Fruit fly (Drosophila melanogaster) whole organism, wandering third instar larva: ENCODE results near the gene CG4115.

Source experiments
- CG9705 ChIP-seq: fragments of 200-800 bp; sonication (Bioruptor generic); optimal IDR thresholded peaks from 2 replicates; lab custom pipeline; 2018; ENCODE audit warnings: missing biosample characterization, mild to moderate bottlenecking, missing genetic modification characterization
- CrebA ChIP-seq: fragments of 200-800 bp; sonication (Bioruptor generic); optimal IDR thresholded peaks from 2 replicates; lab custom pipeline; 2016; ENCODE audit warnings: missing biosample characterization, mild to moderate bottlenecking, missing genetic modification characterization, borderline replicate concordance
- Dif ChIP-seq: fragments of 200-275, 200-300 bp; sonication (Bioruptor generic); optimal IDR thresholded peaks from 2 replicates; lab custom pipeline; 2018; ENCODE audit warnings: missing biosample characterization, missing genetic modification characterization; ENCODE audit not compliant: partially characterized antibody
- GATAd ChIP-seq: sonication (Bioruptor generic); optimal IDR thresholded peaks from 2 replicates; lab custom pipeline; 2016; ENCODE audit warnings: missing biosample characterization, missing genetic modification characterization
- Hnf4 ChIP-seq: fragments of 200-800 bp; sonication (Bioruptor generic); optimal IDR thresholded peaks from 2 replicates; lab custom pipeline; 2016; ENCODE audit warnings: missing biosample characterization, mild to moderate bottlenecking, missing genetic modification characterization
- Hr83 ChIP-seq: fragments of 200-300 bp; sonication (Bioruptor generic); optimal IDR thresholded peaks from 2 replicates; lab custom pipeline; 2016; ENCODE audit warnings: missing biosample characterization, mild to moderate bottlenecking, missing genetic modification characterization, moderate library complexity; ENCODE audit not compliant: poor library complexity, severe bottlenecking
- Jra ChIP-seq: sonication (Bioruptor generic); optimal IDR thresholded peaks from 2 replicates; lab custom pipeline; 2016; ENCODE audit warnings: missing biosample characterization, missing genetic modification characterization
- Mio ChIP-seq: sonication (Bioruptor generic); optimal IDR thresholded peaks from 2 replicates; lab custom pipeline; 2016; ENCODE audit warnings: missing biosample characterization, missing genetic modification characterization
- N ChIP-seq: fragments of >200 bp; optimal IDR thresholded peaks from 2 replicates; lab custom pipeline; 2018; ENCODE audit warnings: missing biosample characterization, missing external identifiers, missing genetic modification characterization
- Rel ChIP-seq, 2 experiments: fragments of 200-800 bp; sonication (Bioruptor generic) in 1 of 2; optimal IDR thresholded peaks; 2 replicates in 1 of 2; 3 replicates in 1 of 2; lab custom pipeline; 2016 to 2019; ENCODE audit warnings: mild to moderate bottlenecking in 2 of 2, missing biosample characterization in 2 of 2, missing genetic modification characterization in 2 of 2, moderate library complexity in 1 of 2
- Sp1 ChIP-seq: fragments of 200-800 bp; sonication (Bioruptor generic); optimal IDR thresholded peaks from 3 replicates; lab custom pipeline; 2019; ENCODE audit warnings: missing biosample characterization, mild to moderate bottlenecking, missing genetic modification characterization, moderate library complexity
- Vsx2 ChIP-seq: fragments of 200-300, 225-300 bp; sonication (Bioruptor generic); optimal IDR thresholded peaks from 2 replicates; lab custom pipeline; 2018; ENCODE audit warnings: missing biosample characterization, missing genetic modification characterization; ENCODE audit not compliant: partially characterized antibody
- br ChIP-seq: fragments of 200-800 bp; sonication (Bioruptor generic); optimal IDR thresholded peaks from 2 replicates; lab custom pipeline; 2016; ENCODE audit warnings: missing biosample characterization, missing genetic modification characterization
- brk ChIP-seq: fragments of 200-800 bp; sonication (Bioruptor generic); optimal IDR thresholded peaks from 2 replicates; lab custom pipeline; 2016; ENCODE audit warnings: missing biosample characterization, mild to moderate bottlenecking, missing genetic modification characterization
- dl ChIP-seq, 2 experiments: fragments of 175-275, 200-275 bp in 1 of 2; fragments of 200-275 bp in 1 of 2; sonication (Bioruptor generic); optimal IDR thresholded peaks; lab custom pipeline; 2018; ENCODE audit warnings: mild to moderate bottlenecking in 2 of 2, missing biosample characterization in 2 of 2, missing genetic modification characterization in 2 of 2, moderate library complexity in 2 of 2; ENCODE audit not compliant: partially characterized antibody in 2 of 2, insufficient read depth in 1 of 2
- dmrt93B ChIP-seq: fragments of 200-800 bp; sonication (Bioruptor generic); optimal IDR thresholded peaks from 2 replicates; lab custom pipeline; 2018; ENCODE audit warnings: missing biosample characterization, mild to moderate bottlenecking, missing genetic modification characterization
- foxo ChIP-seq, 2 experiments: fragments of 200-800 bp; sonication (Bioruptor generic); optimal IDR thresholded peaks; 2 replicates in 1 of 2; 3 replicates in 1 of 2; lab custom pipeline; 2016 to 2017; ENCODE audit warnings: missing biosample characterization in 2 of 2, missing genetic modification characterization in 2 of 2
- fru ChIP-seq: fragments of 200-800 bp; sonication (Bioruptor generic); optimal IDR thresholded peaks from 3 replicates; lab custom pipeline; 2016; ENCODE audit warnings: missing biosample characterization, mild to moderate bottlenecking, missing genetic modification characterization
- h ChIP-seq: fragments of 200-800 bp; sonication (Bioruptor generic); optimal IDR thresholded peaks from 3 replicates; lab custom pipeline; 2016; ENCODE audit warnings: missing biosample characterization, mild to moderate bottlenecking, missing genetic modification characterization
- jim ChIP-seq: fragments of 175-275, 200-325 bp; sonication (Bioruptor generic); optimal IDR thresholded peaks from 2 replicates; lab custom pipeline; 2016; ENCODE audit warnings: missing biosample characterization, mild to moderate bottlenecking, missing genetic modification characterization
- psq ChIP-seq: fragments of 200-800 bp; sonication (Bioruptor generic); optimal IDR thresholded peaks from 3 replicates; lab custom pipeline; 2017; ENCODE audit warnings: missing biosample characterization, mild to moderate bottlenecking, missing genetic modification characterization, moderate library complexity
- rgr ChIP-seq: fragments of 200-800 bp; sonication (Bioruptor generic); optimal IDR thresholded peaks from 3 replicates; lab custom pipeline; 2016; ENCODE audit warnings: missing biosample characterization, mild to moderate bottlenecking, missing genetic modification characterization
- sage ChIP-seq: fragments of 200-800 bp; sonication (Bioruptor generic); optimal IDR thresholded peaks from 2 replicates; lab custom pipeline; 2016; ENCODE audit warnings: missing biosample characterization, mild to moderate bottlenecking, missing genetic modification characterization
- sv ChIP-seq: fragments of 200-800 bp; sonication (Bioruptor generic); optimal IDR thresholded peaks from 3 replicates; lab custom pipeline; 2016; ENCODE audit warnings: missing biosample characterization, missing genetic modification characterization
- tai ChIP-seq: sonication (Bioruptor generic); optimal IDR thresholded peaks from 2 replicates; lab custom pipeline; 2016; ENCODE audit warnings: missing biosample characterization, missing genetic modification characterization
- usp ChIP-seq: fragments of >200 bp; optimal IDR thresholded peaks from 2 replicates; lab custom pipeline; 2017; ENCODE audit warnings: missing biosample characterization, missing genetic modification characterization
- woc ChIP-seq: sonication (Bioruptor generic); optimal IDR thresholded peaks from 2 replicates; lab custom pipeline; 2016; ENCODE audit warnings: missing biosample characterization, mild to moderate bottlenecking, missing genetic modification characterization

The CG4115 gene

DNA sequence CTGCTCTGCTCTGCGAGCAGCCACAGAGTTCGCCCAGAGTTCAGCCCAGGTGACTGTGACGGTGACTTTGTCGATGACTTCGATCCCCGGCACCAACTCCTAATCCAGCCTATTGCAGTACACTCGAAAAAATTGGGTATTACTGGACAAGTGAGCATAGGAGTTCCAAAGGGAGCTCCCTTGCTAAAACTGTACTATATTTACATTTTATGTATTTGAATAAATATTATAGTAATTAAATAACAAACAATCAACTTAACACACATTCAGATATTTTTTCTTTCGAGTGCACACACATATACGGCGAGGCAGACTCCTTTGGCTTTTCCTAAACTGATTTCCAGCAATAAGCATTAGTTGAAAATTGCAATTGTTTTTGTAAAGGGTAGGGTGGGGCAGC, 44.4 kb upstream of the CG4115 start:
- no peak for TF ChIP-seq CG9705 (GFP tag; lab: Kevin White, UChicago)
- TF ChIP-seq foxo (GFP tag; optimal IDR thresholded peaks at IDR 0.05; lab: Kevin White, UChicago) = no peak
- TF ChIP-seq jim = no peak
- no peak for TF ChIP-seq woc (GFP tag; lab: Kevin White, UChicago)
- TF ChIP-seq brk (GFP tag; lab: Kevin White, UChicago) = no peak
- TF ChIP-seq Vsx2 (GFP tag; lab: Kevin White, UChicago) = no peak
- no peak for TF ChIP-seq N
- TF ChIP-seq Dif (GFP tag; lab: Kevin White, UChicago) = no peak

dm6 chr3R:12316420-12316819, 43.4 kb upstream of the CG4115 start:
- TF ChIP-seq Jra (GFP tag; lab: Kevin White, UChicago) (no peak), dl (GFP tag; optimal IDR thresholded peaks at IDR 0.05; lab: Kevin White, UChicago; ENCODE audit: insufficient read depth in 1 of 2, partially characterized antibody in 2 of 2) (no peak), GATAd (GFP tag; lab: Kevin White, UChicago) (no peak)

DNA sequence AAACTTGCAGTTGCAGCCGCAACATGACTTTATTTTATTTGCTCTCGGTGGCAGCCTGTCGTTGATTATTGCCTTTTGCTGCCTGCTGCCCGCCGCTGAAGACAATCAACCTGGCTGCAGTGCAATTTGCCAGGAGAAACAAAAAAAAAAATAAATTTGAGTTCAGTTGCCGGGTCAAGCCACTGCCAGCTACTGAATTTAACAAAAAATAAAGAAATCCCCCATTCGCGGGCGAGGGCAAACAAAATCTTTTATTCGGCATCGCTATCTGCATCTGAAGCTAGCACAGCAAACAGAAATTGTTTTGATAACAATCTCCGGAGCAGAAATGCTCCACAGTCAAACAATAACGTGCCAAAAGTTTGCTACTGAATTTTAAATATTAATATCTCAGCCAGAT, 42.5 kb upstream of the CG4115 start:
- TF ChIP-seq usp (GFP tag; lab: Kevin White, UChicago) (no peak), CrebA (GFP tag; lab: Kevin White, UChicago) (no peak), Rel (GFP tag; optimal IDR thresholded peaks at IDR 0.05; lab: Kevin White, UChicago) (no peak), Rel (tag; optimal IDR thresholded peaks at IDR 0.05; lab: Kevin White, UChicago) (peak; percentile 92)
- TF ChIP-seq, all 38 proteins: peak for 1

DNA sequence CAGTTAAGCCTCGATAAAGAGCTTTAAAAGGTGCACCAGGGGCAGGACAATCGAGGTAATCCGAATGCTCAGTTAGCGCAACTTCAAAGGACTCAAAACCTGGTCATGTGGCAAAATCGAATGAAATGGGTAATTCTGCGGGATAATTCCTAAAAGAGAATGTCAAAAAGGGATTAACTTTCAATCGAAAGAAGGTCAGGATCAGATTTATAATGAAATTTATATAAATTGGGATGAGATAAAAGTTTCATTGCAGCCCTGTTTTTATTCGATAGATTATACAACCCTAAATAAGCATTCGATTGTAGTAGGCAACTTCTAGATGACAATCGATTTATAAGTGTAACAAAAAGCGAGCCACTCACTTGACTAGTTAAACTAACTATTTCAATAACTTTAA, 36.6 kb upstream of the CG4115 start, which contains the start of gene CG10013:
TSS of gene CG10013 (plus strand) at position 301 of the 400 bp plus-strand sequence.
- TF ChIP-seq jim (no peak), tai (GFP tag; lab: Kevin White, UChicago) (no peak), rgr (GFP tag; lab: Kevin White, UChicago) (no peak), Hr83 (GFP tag; lab: Kevin White, UChicago) (no peak), sage (GFP tag; lab: Kevin White, UChicago) (no peak), br (no peak), Dif (GFP tag; lab: Kevin White, UChicago) (no peak), h (GFP tag; lab: Kevin White, UChicago) (no peak), fru (GFP tag; lab: Kevin White, UChicago) (no peak), Hnf4 (GFP tag; lab: Kevin White, UChicago) (no peak), sv (no peak), N (no peak), Mio (GFP tag; lab: Kevin White, UChicago) (no peak)

DNA sequence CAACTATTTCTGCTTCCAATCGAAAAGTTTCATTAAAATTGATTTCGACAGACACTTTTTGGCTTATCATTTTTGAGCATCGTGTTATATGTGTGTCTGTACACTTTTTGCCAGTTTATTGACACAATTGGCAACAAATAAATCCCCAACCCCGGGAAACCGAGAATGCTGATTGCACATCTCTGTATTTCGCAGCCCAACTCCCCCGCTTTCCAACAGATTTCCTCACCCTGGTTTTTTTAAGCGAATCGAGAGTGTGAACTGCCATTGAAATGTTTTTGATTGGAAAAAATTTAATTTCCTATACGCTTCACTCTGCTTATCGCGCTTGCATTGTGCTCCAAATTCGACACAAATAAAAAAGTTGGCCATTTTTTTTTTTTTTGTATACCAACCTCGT, 33.0 kb upstream of the CG4115 start:
- TF ChIP-seq Dif (GFP tag; lab: Kevin White, UChicago) (no peak), Rel (GFP tag; optimal IDR thresholded peaks at IDR 0.05; lab: Kevin White, UChicago) (no peak), Rel (tag; optimal IDR thresholded peaks at IDR 0.05; lab: Kevin White, UChicago) (peak; percentile 84), dmrt93B (GFP tag; lab: Kevin White, UChicago) (no peak), br (no peak), psq (GFP tag; lab: Kevin White, UChicago) (no peak)

DNA sequence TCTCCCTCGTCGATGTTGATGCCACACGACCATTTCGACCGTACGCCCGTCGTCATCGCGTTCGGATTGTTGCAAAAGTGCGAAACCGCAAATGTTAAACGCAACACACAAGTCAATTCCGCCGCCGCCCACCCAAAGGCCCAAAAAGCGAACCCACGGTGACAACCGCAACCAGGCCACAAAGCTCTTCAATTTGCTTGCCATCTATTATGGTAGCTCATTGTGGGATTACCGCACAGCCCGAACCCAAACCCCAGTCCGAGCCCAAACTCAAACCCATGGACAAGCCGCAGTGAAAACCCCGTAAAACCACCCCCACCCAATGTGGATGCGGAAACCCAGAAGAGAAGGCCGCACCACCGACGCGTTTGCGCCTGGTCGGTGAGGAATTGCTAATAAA, 30.0 kb upstream of the CG4115 start:
- TF ChIP-seq GATAd (GFP tag; lab: Kevin White, UChicago) (no peak), Mio (GFP tag; lab: Kevin White, UChicago) (no peak)

dm6 chr3R:12341374-12341773, 18.4 kb upstream of the CG4115 start, which contains the start of gene Sgsf:
Gene Sgsf (plus strand): TSS chr3R:12341674.
- peak; percentile 17 for TF ChIP-seq Sp1
- peak; percentile 19 for TF ChIP-seq Hnf4 (GFP tag; lab: Kevin White, UChicago)
- peak; percentile 63 for TF ChIP-seq h (GFP tag; lab: Kevin White, UChicago)
- peak; percentile 35 for TF ChIP-seq rgr (GFP tag; lab: Kevin White, UChicago)
- TF ChIP-seq dl (GFP tag; optimal IDR thresholded peaks at IDR 0.05; lab: Kevin White, UChicago; ENCODE audit: insufficient read depth in 1 of 2, partially characterized antibody in 2 of 2) = no peak
